Worm (Caenorhabditis elegans) whole organism, L3 larva: ENCODE measurements around the gene str-39.

Source experiments
- fkh-2 ChIP-seq: fragments of 150-350 bp; optimal IDR thresholded peaks from 2 replicates; lab custom pipeline; 2014; ENCODE audit warnings: missing biosample characterization, missing genetic modification reagents, missing genetic modification characterization
- hmg-11 ChIP-seq: sonication (generic microtip); optimal IDR thresholded peaks from 2 replicates; lab custom pipeline; 2016; ENCODE audit warnings: missing genetic modification characterization, missing compliant biosample characterization
- nhr-11 ChIP-seq: fragments of 150-350 bp; optimal IDR thresholded peaks from 2 replicates; lab custom pipeline; 2014; ENCODE audit warnings: missing biosample characterization, missing genetic modification characterization
- nhr-28 ChIP-seq: fragments of 150-350 bp; optimal IDR thresholded peaks from 2 replicates; lab custom pipeline; 2014; ENCODE audit warnings: missing biosample characterization, missing genetic modification characterization
- nhr-76 ChIP-seq: fragments of 150-350 bp; sonication (generic microtip); optimal IDR thresholded peaks from 5 replicates; lab custom pipeline; 2014; ENCODE audit warnings: missing biosample characterization, missing genetic modification characterization
- nhr-77 ChIP-seq: fragments of 150-350 bp; optimal IDR thresholded peaks from 2 replicates; lab custom pipeline; 2014; ENCODE audit warnings: missing biosample characterization, missing genetic modification characterization
- tbx-2 ChIP-seq: sonication (generic microtip); optimal IDR thresholded peaks from 2 replicates; lab custom pipeline; 2016; ENCODE audit warnings: mild to moderate bottlenecking, missing genetic modification characterization, missing compliant biosample characterization
- zag-1 ChIP-seq: fragments of 150-350 bp; optimal IDR thresholded peaks from 2 replicates; lab custom pipeline; 2014; ENCODE audit warnings: missing biosample characterization, missing genetic modification characterization

DNA sequence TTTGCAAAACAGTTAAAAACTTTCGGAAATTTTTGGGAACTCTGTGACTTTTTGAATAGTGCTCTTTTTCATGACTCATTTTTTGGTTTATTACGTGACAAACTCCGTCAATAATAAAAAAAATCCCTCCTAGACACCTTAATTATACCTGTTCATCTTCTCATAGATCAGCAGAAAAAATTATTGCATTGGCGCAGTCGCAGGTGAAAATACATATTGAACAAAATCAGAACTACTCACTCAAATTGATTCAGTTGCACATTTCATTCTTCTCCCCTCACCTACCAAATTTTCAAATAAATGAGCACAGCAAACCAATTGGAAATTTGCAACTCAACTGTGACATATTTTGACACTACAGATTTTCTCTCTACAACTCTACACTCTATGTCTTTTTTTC, 13.3 kb upstream of the str-39 start, which contains the start of gene srh-127:
- TF ChIP-seq nhr-28 (tag; lab: Kevin White, UChicago) (no peak), nhr-77 (tag; lab: Kevin White, UChicago) (no peak), fkh-2 (no peak), nhr-76 (no peak), zag-1 (tag; lab: Kevin White, UChicago) (no peak), hmg-11 (tag; lab: Kevin White, UChicago) (no peak), nhr-11 (tag; lab: Kevin White, UChicago) (no peak), tbx-2 (tag; lab: Kevin White, UChicago) (no peak)
